Worm (Caenorhabditis elegans): ENCODE measurements around the gene hsp-60.

hsp-60 gene

ce11 chrIII:1604514-1604976, 15.0 kb upstream of the hsp-60 start, which contains the start of gene Y22D7AL.6 (continued):
- TF ChIP-seq fkh-3 (tag; optimal IDR thresholded peaks at IDR 0.05) (peak; percentile 77), cebp-2 (GFP tag; IDR thresholded peaks at IDR 0.05) (0 out of 2 replicates have a peak, but pooled peaks have one; percentile 63), nhr-27 (tag; optimal IDR thresholded peaks at IDR 0.05) (peak; percentile 48), Y79H2A.3 (GFP tag; conservative IDR thresholded peaks at IDR 0.05) (0 out of 2 replicates have a peak, but pooled peaks have one; percentile 29), aptf-2 (GFP tag; conservative IDR thresholded peaks at IDR 0.05) (0 out of 2 replicates have a peak, but pooled peaks have one; percentile 4), let-607 (tag; optimal IDR thresholded peaks at IDR 0.05) (peak in 1 of 2 experiments; percentile 57), B0019.2 (GFP tag; conservative IDR thresholded peaks at IDR 0.05) (peak; percentile 45)

- TF ChIP-seq chd-7 (tag; optimal IDR thresholded peaks at IDR 0.05) (no peak), cebp-1 (GFP tag; IDR thresholded peaks at IDR 0.05) (no peak), cebp-1 (tag; optimal IDR thresholded peaks at IDR 0.05) (no peak), F33H1.4 (GFP tag; IDR thresholded peaks at IDR 0.05) (no peak), T07F8.4 (tag; optimal IDR thresholded peaks at IDR 0.05) (no peak), madf-3 (GFP tag; IDR thresholded peaks at IDR 0.05) (no peak)
These were observed 11.9 kb upstream of the hsp-60 start for ce11 chrIII:1607659-1608058.

- peak; percentile 27; the same call in 1 of the 2 replicates for TF ChIP-seq mcd-1 (GFP tag; IDR thresholded peaks at IDR 0.05)
- no peak for TF ChIP-seq F39B2.1 (GFP tag; IDR thresholded peaks at IDR 0.05)
- no peak for TF ChIP-seq zim-3 (tag; optimal IDR thresholded peaks at IDR 0.05)
These were observed 8.6 kb upstream of the hsp-60 start for ce11 chrIII:1610938-1611337.

DNA sequence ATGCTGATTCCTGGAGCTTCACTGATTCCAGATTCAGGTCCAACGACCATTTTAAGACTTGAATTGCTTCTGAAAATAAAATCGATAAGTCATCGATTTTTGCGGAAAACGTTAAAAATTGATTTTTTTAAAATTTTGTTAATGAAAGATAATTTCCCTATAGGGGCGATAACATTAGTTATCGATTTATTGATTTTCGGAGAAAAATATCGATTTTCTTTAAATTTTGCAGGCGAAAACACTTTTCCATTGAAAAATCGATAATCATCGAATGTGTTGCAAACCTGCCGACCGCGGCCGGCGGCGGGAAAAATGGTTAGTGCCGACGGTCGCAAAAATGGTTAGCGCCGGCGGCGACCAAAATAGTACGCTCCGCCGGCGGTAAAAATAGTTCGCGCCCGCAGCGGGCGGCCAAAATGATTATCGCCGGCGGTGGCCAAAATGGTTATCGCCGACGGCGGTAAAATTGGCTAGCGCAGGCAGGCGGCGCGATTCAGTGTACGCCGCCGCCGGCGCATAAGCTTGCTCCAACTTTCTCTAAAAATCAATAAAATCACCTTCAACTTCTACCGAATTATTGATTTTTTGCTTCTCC, 6.5 kb upstream of the hsp-60 start:
- 0 out of 2 replicates have a peak, but pooled peaks have one; percentile 26 for TF ChIP-seq ceh-91 (GFP tag; IDR thresholded peaks at IDR 0.05)
- TF ChIP-seq nhr-120 (GFP tag; IDR thresholded peaks at IDR 0.05): no peak
- TF ChIP-seq ztf-6 (GFP tag; IDR thresholded peaks at IDR 0.05): no peak
- no peak; the same call in 1 of the 2 replicates for TF ChIP-seq egrh-3 (GFP tag; IDR thresholded peaks at IDR 0.05)
- TF ChIP-seq efl-1 (GFP tag; optimal IDR thresholded peaks at IDR 0.05): peak; percentile 75
- TF ChIP-seq B0019.2 (GFP tag; conservative IDR thresholded peaks at IDR 0.05): no peak
- peak; percentile 85 for TF ChIP-seq madf-6 (GFP tag; IDR thresholded peaks at IDR 0.05)
- 0 out of 2 replicates have a peak, but pooled peaks have one; percentile 24 for TF ChIP-seq C17E4.6 (GFP tag; IDR thresholded peaks at IDR 0.05)
- TF ChIP-seq attf-6 (GFP tag; IDR thresholded peaks at IDR 0.05): no peak
- TF ChIP-seq ekl-4 (GFP tag; IDR thresholded peaks at IDR 0.05): 0 out of 2 replicates have a peak, but pooled peaks have one; percentile 14
- TF ChIP-seq madf-8 (GFP tag; conservative IDR thresholded peaks at IDR 0.05): peak; percentile 59
- no peak for TF ChIP-seq athp-1 (tag; optimal IDR thresholded peaks at IDR 0.05)
- peak; percentile 68 for TF ChIP-seq hsf-1 (GFP tag; IDR thresholded peaks at IDR 0.05)
- TF ChIP-seq ceh-27 (GFP tag; optimal IDR thresholded peaks at IDR 0.05): no peak
- no peak for TF ChIP-seq fkh-3 (tag; optimal IDR thresholded peaks at IDR 0.05)
- TF ChIP-seq zfh-2 (GFP tag; conservative IDR thresholded peaks at IDR 0.05): peak; percentile 62; the same call in 1 of the 2 replicates
- TF ChIP-seq madf-3 (GFP tag; IDR thresholded peaks at IDR 0.05): 0 out of 2 replicates have a peak, but pooled peaks have one; percentile 54

- no peak for TF ChIP-seq fkh-3 (tag; optimal IDR thresholded peaks at IDR 0.05)
- no peak for TF ChIP-seq nhr-27 (tag; optimal IDR thresholded peaks at IDR 0.05)
- TF ChIP-seq lin-54 (GFP tag; optimal IDR thresholded peaks at IDR 0.05): no peak
- no peak for TF ChIP-seq mes-4 (tag; optimal IDR thresholded peaks at IDR 0.05)
- TF ChIP-seq snpc-4 (GFP tag; optimal IDR thresholded peaks at IDR 0.05): no peak
- no peak for TF ChIP-seq snpc-4 (tag; optimal IDR thresholded peaks at IDR 0.05)
- TF ChIP-seq attf-3 (GFP tag; conservative IDR thresholded peaks at IDR 0.05): no peak
- no peak for TF ChIP-seq xnd-1 (tag; optimal IDR thresholded peaks at IDR 0.05)
- no peak for TF ChIP-seq snpc-1.1 (tag; optimal IDR thresholded peaks at IDR 0.05; ENCODE audit: insufficient read depth)
- no peak for TF ChIP-seq lin-26 (GFP tag; IDR thresholded peaks at IDR 0.05)
- TF ChIP-seq aptf-3 (GFP tag; IDR thresholded peaks at IDR 0.05): no peak
- TF ChIP-seq rec-8 (tag; optimal IDR thresholded peaks at IDR 0.05): no peak
- no peak for TF ChIP-seq F22D6.2 (tag; optimal IDR thresholded peaks at IDR 0.05)
- no peak for TF ChIP-seq F33H1.4 (GFP tag; IDR thresholded peaks at IDR 0.05)
- TF ChIP-seq ztf-6 (GFP tag; IDR thresholded peaks at IDR 0.05): no peak
- no peak for TF ChIP-seq F39B2.1 (GFP tag; IDR thresholded peaks at IDR 0.05)
These were observed 5.6 kb upstream of the hsp-60 start, which contains the start of gene Y22D7AL.9 for ce11 chrIII:1613933-1614332. Gene Y22D7AL.9 (minus strand): TSS chrIII:1614033.

Measured in whole organism, young adult.